Fruit fly (Drosophila melanogaster): Measurements from ENCODE around the gene CG32453.
A peak's percentile ranks its signal among the peaks of the same experiment; 100 is the strongest.

The CG32453 gene

DNA sequence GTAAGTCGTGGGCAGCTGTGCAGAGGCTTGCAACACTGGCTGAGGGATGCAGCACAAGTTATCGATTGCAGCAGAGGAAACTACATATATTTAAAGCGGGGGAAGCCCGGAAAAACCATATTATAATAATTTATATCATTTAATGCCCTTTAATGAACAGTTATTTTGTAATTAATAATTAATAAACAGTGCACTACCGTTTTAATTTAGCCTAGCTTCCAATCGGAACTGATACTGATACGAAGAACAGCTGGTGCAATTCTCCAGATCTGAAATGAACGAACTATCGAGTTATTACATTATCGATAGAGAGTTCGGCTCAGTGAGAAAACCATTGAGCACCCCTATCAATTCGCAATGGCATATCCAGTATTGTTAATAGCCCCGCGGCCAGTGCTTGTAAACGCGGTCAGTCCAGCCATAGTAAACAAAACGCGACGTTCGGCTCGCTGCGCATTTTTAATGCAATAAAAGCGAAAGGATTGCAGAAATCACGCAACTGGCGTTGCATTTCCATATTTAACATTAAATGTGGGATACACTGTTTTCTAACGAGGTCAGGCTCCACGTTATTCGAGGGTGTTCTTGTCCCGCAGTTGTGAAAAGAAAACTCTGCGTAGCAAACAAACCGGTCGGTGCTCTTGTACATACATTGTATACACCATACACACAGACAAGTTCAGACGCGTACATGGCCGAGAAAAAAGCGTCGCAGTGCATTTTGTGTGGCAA is 44.5 kb downstream of the CG32453 start, which contains the start of gene CG7369 (continued):
- TF ChIP-seq lilli (GFP tag; optimal IDR thresholded peaks at IDR 0.05) (peak; percentile 92), vnd (GFP tag; IDR thresholded peaks at IDR 0.05; ENCODE audit: partially characterized antibody) (peak; percentile 69; the same call in 2 of the 3 replicates), phol (tag; optimal IDR thresholded peaks at IDR 0.05) (peak; percentile 91), ken (GFP tag; IDR thresholded peaks at IDR 0.05) (peak; percentile 74), Lhr (GFP tag; optimal IDR thresholded peaks at IDR 0.05) (peak; percentile 80), pfk (GFP tag; optimal IDR thresholded peaks at IDR 0.05) (no peak), CG7987 (GFP tag; optimal IDR thresholded peaks at IDR 0.05) (peak; percentile 38), CG6683 (GFP tag; optimal IDR thresholded peaks at IDR 0.05) (peak; percentile 70), schlank (tag; optimal IDR thresholded peaks at IDR 0.05) (peak; percentile 61), CG9817 (tag; optimal IDR thresholded peaks at IDR 0.05) (peak; percentile 86), gem (tag; optimal IDR thresholded peaks at IDR 0.05) (peak; percentile 85), jumu (GFP tag; optimal IDR thresholded peaks at IDR 0.05) (peak; percentile 63), wek (GFP tag; optimal IDR thresholded peaks at IDR 0.05) (peak; percentile 96), CG31388 (GFP tag; optimal IDR thresholded peaks at IDR 0.05) (peak; percentile 59), NC2β (GFP tag; optimal IDR thresholded peaks at IDR 0.05) (peak; percentile 60), Hr78 (GFP tag; optimal IDR thresholded peaks at IDR 0.05) (peak in 1 of 2 experiments; percentile 11), Nf-YA (GFP tag; IDR thresholded peaks at IDR 0.05) (0 out of 2 replicates have a peak, but pooled peaks have one; percentile 34), Atf-2 (GFP tag; optimal IDR thresholded peaks at IDR 0.05) (peak; percentile 37), Opbp (GFP tag; IDR thresholded peaks at IDR 0.05; ENCODE audit: partially characterized antibody) (peak; percentile 53; the same call in 2 of the 3 replicates), Asciz (GFP tag; optimal IDR thresholded peaks at IDR 0.05) (peak; percentile 5), odd (GFP tag; optimal IDR thresholded peaks at IDR 0.05) (peak; percentile 78), CHES-1-like (GFP tag; optimal IDR thresholded peaks at IDR 0.05) (peak; percentile 79), Stat92E (GFP tag; optimal IDR thresholded peaks at IDR 0.05) (no peak), sug (tag; optimal IDR thresholded peaks at IDR 0.05) (peak; percentile 88), CG9797 (GFP tag; optimal IDR thresholded peaks at IDR 0.05) (peak; percentile 54), ap (GFP tag; IDR thresholded peaks at IDR 0.05) (peak; percentile 47), kni (GFP tag; optimal IDR thresholded peaks at IDR 0.05) (peak; percentile 64), CG7372 (GFP tag; IDR thresholded peaks at IDR 0.05) (peak; percentile 82), nmo (GFP tag; optimal IDR thresholded peaks at IDR 0.05) (peak; percentile 89), CG8281 (tag; optimal IDR thresholded peaks at IDR 0.05) (peak; percentile 33), H2.0 (GFP tag; IDR thresholded peaks at IDR 0.05) (peak; percentile 49), mam (GFP tag; optimal IDR thresholded peaks at IDR 0.05) (peak; percentile 87), Fer2 (tag; optimal IDR thresholded peaks at IDR 0.05) (peak; percentile 70), lola (GFP tag; optimal IDR thresholded peaks at IDR 0.05) (peak in 1 of 3 experiments; percentile 71), CG18011 (GFP tag; optimal IDR thresholded peaks at IDR 0.05) (peak; percentile 79), z (GFP tag; IDR thresholded peaks at IDR 0.05) (no peak), rib (GFP tag; IDR thresholded peaks at IDR 0.05) (peak; percentile 62), otp (GFP tag; IDR thresholded peaks at IDR 0.05) (peak; percentile 68; the same call in 1 of the 3 replicates), Atf3 (GFP tag; optimal IDR thresholded peaks at IDR 0.05) (peak; percentile 72), ERR (GFP tag; optimal IDR thresholded peaks at IDR 0.05) (peak; percentile 61), CG4424 (GFP tag; optimal IDR thresholded peaks at IDR 0.05) (peak; percentile 90), pita (GFP tag; optimal IDR thresholded peaks at IDR 0.05) (no peak), eve (GFP tag; optimal IDR thresholded peaks at IDR 0.05) (no peak), CG4820 (GFP tag; optimal IDR thresholded peaks at IDR 0.05) (peak; percentile 83), CG4360 (GFP tag; IDR thresholded peaks at IDR 0.05) (no peak), CG3163 (GFP tag; optimal IDR thresholded peaks at IDR 0.05) (peak; percentile 42), CG1603 (tag; optimal IDR thresholded peaks at IDR 0.05) (peak; percentile 30), h (optimal IDR thresholded peaks at IDR 0.05) (no peak)
